Fruit fly (Drosophila melanogaster): ENCODE results near the gene CG46434.

dm6 chr3L:19575650-19576049 lies 31.6 kb upstream of the CG46434 start:
- TF ChIP-seq gl (tag; optimal IDR thresholded peaks at IDR 0.05) (no peak), CG32121 (GFP tag; IDR thresholded peaks at IDR 0.05) (no peak), CG8159 (tag; optimal IDR thresholded peaks at IDR 0.05) (no peak), fd96Ca (GFP tag; IDR thresholded peaks at IDR 0.05) (no peak), CG12605 (GFP tag; IDR thresholded peaks at IDR 0.05) (no peak), D1 (tag; optimal IDR thresholded peaks at IDR 0.05) (no peak), rn (GFP tag; IDR thresholded peaks at IDR 0.05) (no peak)

Data from whole organism, pupa.